Worm (Caenorhabditis elegans) whole organism, L3 larva: Measurements from ENCODE around the gene math-20.
"Not testable (repeated sequence)": the region's sequence is repeated elsewhere in the genome, so short reads cannot be mapped to it uniquely, and the experiment has no call there.

Experiments
- ZK546.5 ChIP-seq: sonication (generic microtip); optimal IDR thresholded peaks from 2 replicates; lab custom pipeline; 2017; ENCODE audit warnings: missing biosample characterization, missing genetic modification characterization
- aly-2 ChIP-seq: fragments of 150-350 bp; optimal IDR thresholded peaks from 2 replicates; lab custom pipeline; 2014; ENCODE audit warnings: missing biosample characterization, missing genetic modification characterization
- ama-1 ChIP-seq: fragments of 150-350 bp; optimal IDR thresholded peaks from 2 replicates; lab custom pipeline; 2018
- ceh-16 ChIP-seq: sonication (generic microtip); optimal IDR thresholded peaks from 2 replicates; lab custom pipeline; 2017; ENCODE audit warnings: missing biosample characterization, missing genetic modification characterization
- ceh-28 ChIP-seq: fragments of 150-350 bp; optimal IDR thresholded peaks from 2 replicates; lab custom pipeline; 2014; ENCODE audit warnings: missing biosample characterization, missing genetic modification reagents, missing genetic modification characterization
- ceh-9 ChIP-seq: sonication (generic microtip); optimal IDR thresholded peaks from 2 replicates; lab custom pipeline; 2018; ENCODE audit warnings: missing biosample characterization, missing genetic modification characterization
- egl-27 ChIP-seq: sonication (generic microtip); optimal IDR thresholded peaks from 4 replicates; lab custom pipeline; 2017; ENCODE audit warnings: missing biosample characterization, missing genetic modification reagents, missing genetic modification characterization
- elt-2 ChIP-seq: sonication (generic microtip); optimal IDR thresholded peaks from 2 replicates; lab custom pipeline; 2016; ENCODE audit warnings: missing genetic modification reagents, mild to moderate bottlenecking, missing genetic modification characterization, missing compliant biosample characterization
- elt-3 ChIP-seq, 3 experiments: fragments of 150-350 bp in 1 of 3; sonication (generic microtip) in 2 of 3; optimal IDR thresholded peaks; 2 replicates in 2 of 3; 4 replicates in 1 of 3; lab custom pipeline; 2014 to 2017; ENCODE audit warnings: missing biosample characterization in 3 of 3, missing genetic modification characterization in 3 of 3
- eor-1 ChIP-seq, 2 experiments: fragments of 150-350 bp; optimal IDR thresholded peaks; 2 replicates each; lab custom pipeline; 2014 to 2018; ENCODE audit warnings: missing biosample characterization in 2 of 2, missing genetic modification characterization in 2 of 2
- fkh-10 ChIP-seq: sonication (generic microtip); optimal IDR thresholded peaks from 2 replicates; lab custom pipeline; 2017; ENCODE audit warnings: missing biosample characterization, missing genetic modification reagents, missing genetic modification characterization
- fos-1 ChIP-seq: fragments of 150-350 bp; optimal IDR thresholded peaks from 2 replicates; lab custom pipeline; 2014; ENCODE audit warnings: missing biosample characterization, missing genetic modification characterization
- jun-1 ChIP-seq: fragments of 150-350 bp; optimal IDR thresholded peaks from 2 replicates; lab custom pipeline; 2014; ENCODE audit warnings: missing biosample characterization, missing genetic modification reagents, missing genetic modification characterization
- lin-15B ChIP-seq: fragments of 150-350 bp; optimal IDR thresholded peaks from 2 replicates; lab custom pipeline; 2014; ENCODE audit warnings: missing biosample characterization, missing genetic modification characterization
- lsy-12 ChIP-seq: sonication (generic microtip); optimal IDR thresholded peaks from 2 replicates; lab custom pipeline; 2016; ENCODE audit warnings: mild to moderate bottlenecking, missing genetic modification characterization, missing compliant biosample characterization
- mdl-1 ChIP-seq: fragments of 150-350 bp; optimal IDR thresholded peaks from 2 replicates; lab custom pipeline; 2014; ENCODE audit warnings: missing biosample characterization, missing genetic modification characterization
- nfya-1 ChIP-seq: sonication (generic microtip); optimal IDR thresholded peaks from 2 replicates; lab custom pipeline; 2017; ENCODE audit warnings: missing genetic modification characterization, mild to moderate bottlenecking, missing compliant biosample characterization, antibody characterized with exemption, moderate library complexity; ENCODE audit not compliant: insufficient read depth
- nhr-12 ChIP-seq: fragments of 150-350 bp; optimal IDR thresholded peaks from 2 replicates; lab custom pipeline; 2014; ENCODE audit warnings: missing biosample characterization, missing genetic modification characterization
- nhr-23 ChIP-seq: fragments of 150-350 bp; optimal IDR thresholded peaks from 2 replicates; lab custom pipeline; 2014; ENCODE audit warnings: missing biosample characterization, missing genetic modification reagents, missing genetic modification characterization
- nhr-237 ChIP-seq: fragments of 150-350 bp; optimal IDR thresholded peaks from 2 replicates; lab custom pipeline; 2014; ENCODE audit warnings: missing biosample characterization, missing genetic modification characterization
- nhr-25 ChIP-seq: sonication (generic microtip); optimal IDR thresholded peaks from 2 replicates; lab custom pipeline; 2017; ENCODE audit warnings: missing biosample characterization, missing genetic modification characterization
- nhr-28 ChIP-seq: fragments of 150-350 bp; optimal IDR thresholded peaks from 2 replicates; lab custom pipeline; 2014; ENCODE audit warnings: missing biosample characterization, missing genetic modification characterization
- nhr-43 ChIP-seq: sonication (generic microtip); optimal IDR thresholded peaks from 2 replicates; lab custom pipeline; 2016; ENCODE audit warnings: mild to moderate bottlenecking, missing genetic modification characterization, missing compliant biosample characterization; ENCODE audit not compliant: poor library complexity, severe bottlenecking
- nhr-67 ChIP-seq: fragments of 150-350 bp; optimal IDR thresholded peaks from 2 replicates; lab custom pipeline; 2014; ENCODE audit warnings: missing biosample characterization, missing genetic modification characterization
- nhr-77 ChIP-seq: fragments of 150-350 bp; optimal IDR thresholded peaks from 2 replicates; lab custom pipeline; 2014; ENCODE audit warnings: missing biosample characterization, missing genetic modification characterization
- pha-4 ChIP-seq: fragments of 150-350 bp; optimal IDR thresholded peaks from 2 replicates; lab custom pipeline; 2014; ENCODE audit warnings: missing biosample characterization, missing genetic modification reagents, missing genetic modification characterization
- pqm-1 ChIP-seq: fragments of 150-350 bp; optimal IDR thresholded peaks from 2 replicates; lab custom pipeline; 2017; ENCODE audit warnings: missing biosample characterization, missing genetic modification characterization, inconsistent platforms
- skn-1 ChIP-seq: fragments of 150-350 bp; optimal IDR thresholded peaks from 2 replicates; lab custom pipeline; 2014; ENCODE audit warnings: missing biosample characterization, missing genetic modification characterization
- unc-62 ChIP-seq: fragments of 150-350 bp; sonication (generic microtip); optimal IDR thresholded peaks from 4 replicates; lab custom pipeline; 2014; ENCODE audit warnings: missing biosample characterization, missing genetic modification reagents, missing genetic modification characterization
- ztf-11 ChIP-seq: fragments of 150-350 bp; optimal IDR thresholded peaks from 2 replicates; lab custom pipeline; 2014; ENCODE audit warnings: missing biosample characterization, missing genetic modification characterization
- ztf-4 ChIP-seq: fragments of 150-350 bp; optimal IDR thresholded peaks from 2 replicates; lab custom pipeline; 2014; ENCODE audit warnings: missing biosample characterization, missing genetic modification characterization

Gene math-20

ce11 chrII:1996237-1996636, at the start of gene math-20:
math-20 (plus strand) TSS chrII:1996537.
- TF ChIP-seq nfya-1 (no peak), fos-1 (tag; lab: Kevin White, UChicago) (no peak), nhr-28 (no peak), unc-62 (GFP tag; lab: Kevin White, UChicago) (no peak), ceh-28 (tag; lab: Kevin White, UChicago) (no peak), ztf-11 (no peak), elt-2 (tag; lab: Kevin White, UChicago) (no peak), nhr-25 (tag; lab: Kevin White, UChicago) (no peak), lsy-12 (tag; lab: Kevin White, UChicago) (no peak), ceh-9 (tag; lab: Kevin White, UChicago) (no peak), ceh-16 (tag; lab: Kevin White, UChicago) (no peak), lin-15B (tag; lab: Kevin White, UChicago) (no peak), nhr-23 (tag; lab: Kevin White, UChicago) (no peak), egl-27 (no peak), ama-1 (no peak), fkh-10 (GFP tag; lab: Kevin White, UChicago) (no peak), pha-4 (tag; lab: Kevin White, UChicago) (no peak)

DNA sequence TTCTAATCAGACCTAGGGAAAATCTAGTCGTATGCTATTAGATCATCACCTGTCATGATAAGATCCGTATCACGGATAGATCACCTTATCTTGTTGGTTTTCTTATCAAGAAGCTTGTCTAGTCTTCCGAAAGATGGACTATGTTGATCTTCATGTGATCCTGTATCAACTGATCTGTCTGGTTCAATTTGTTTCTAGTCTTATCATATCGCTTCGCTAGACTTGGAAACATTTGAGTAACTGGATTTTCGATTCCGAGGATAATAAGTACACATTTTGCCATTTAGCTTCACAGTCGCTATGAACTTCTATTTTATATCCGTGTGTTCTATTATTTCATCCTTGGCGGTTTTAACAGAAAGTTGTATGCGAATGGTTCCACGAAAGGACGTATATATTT, 47.9 kb upstream of the math-20 start, which contains the start of gene ZK250.2:
ZK250.2 (plus strand) TSS at position 301 of the 400 bp plus-strand sequence.
- not testable (repeated sequence) for TF ChIP-seq aly-2; mdl-1 (tag; lab: Kevin White, UChicago); nhr-43 (tag; lab: Kevin White, UChicago)

DNA sequence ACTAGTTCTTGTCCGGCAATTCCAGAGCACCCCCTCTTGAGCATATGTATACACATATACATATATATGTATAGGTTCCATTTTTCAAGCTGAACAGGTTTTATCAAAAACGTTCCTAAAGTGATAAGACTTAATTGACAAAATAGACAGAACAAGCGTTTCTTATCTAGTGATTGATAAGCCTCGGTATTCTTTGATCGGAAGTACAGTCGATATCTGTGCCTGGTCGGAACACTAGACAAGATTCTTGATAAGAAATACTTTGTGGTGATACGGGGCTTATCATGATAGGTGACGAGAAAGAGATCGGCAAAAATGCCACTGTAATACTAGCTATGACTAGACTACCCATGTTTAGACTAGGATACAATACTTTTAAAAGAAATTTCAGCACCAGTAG, 47.2 kb upstream of the math-20 start:
- TF ChIP-seq elt-2 (tag; lab: Kevin White, UChicago) (peak; percentile 99), nhr-77 (tag; lab: Kevin White, UChicago) (no peak), jun-1 (tag; lab: Kevin White, UChicago) (peak; percentile 68), nhr-28 (no peak), nhr-12 (tag; lab: Kevin White, UChicago) (no peak), pqm-1 (peak; percentile 81), elt-3 (tag; optimal IDR thresholded peaks at IDR 0.05; lab: Kevin White, UChicago) (peak in 1 of 3 experiments; percentile 28)

DNA sequence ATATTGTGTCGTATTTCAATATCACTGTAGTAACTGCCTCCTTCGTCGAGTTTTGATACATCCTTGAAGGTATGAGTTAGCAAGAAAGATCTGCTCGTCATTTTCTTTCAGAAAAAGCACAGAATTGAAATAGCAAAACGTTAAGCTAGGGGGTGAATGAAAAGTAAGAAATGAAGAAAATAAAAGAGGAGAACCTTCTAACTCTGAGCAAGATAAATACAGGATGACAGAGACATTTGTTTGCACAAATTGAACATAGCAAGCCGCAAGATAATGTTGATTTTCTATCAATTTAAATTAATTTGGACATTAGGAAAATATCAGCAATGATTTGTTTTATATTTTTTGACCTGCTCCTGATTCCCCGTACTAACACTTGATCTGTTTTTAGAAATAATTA, 40.8 kb upstream of the math-20 start, which contains the start of gene math-49:
math-49 (minus strand) TSS at position 101 of the 400 bp plus-strand sequence.
- TF ChIP-seq fos-1 (tag; lab: Kevin White, UChicago); nhr-237 (tag; lab: Kevin White, UChicago); nfya-1: not testable (repeated sequence)

DNA sequence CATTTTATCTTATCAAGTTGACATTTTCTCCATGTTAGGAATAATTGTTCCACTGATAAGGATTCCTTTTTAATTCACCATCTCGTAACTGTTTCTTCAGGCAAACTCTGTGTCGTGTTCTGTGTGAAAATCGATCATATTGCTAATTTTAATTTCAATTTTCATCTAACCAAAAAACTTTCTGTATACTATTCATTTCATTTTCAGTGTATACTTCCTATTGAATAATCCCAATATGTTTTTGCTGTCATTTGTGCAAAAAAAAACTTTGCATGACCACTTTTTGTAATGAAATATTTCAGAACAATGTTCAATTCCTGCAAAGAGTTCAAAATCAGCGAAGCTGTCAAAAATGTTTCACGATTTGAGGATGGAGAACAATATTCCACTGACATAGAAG, 9.4 kb upstream of the math-20 start, which contains the start of gene Y16E11A.4:
Y16E11A.4 (plus strand) TSS at position 301 of the 400 bp plus-strand sequence.
- no peak for TF ChIP-seq nhr-25 (tag; lab: Kevin White, UChicago)
- TF ChIP-seq nhr-67 (tag; lab: Kevin White, UChicago): no peak
- no peak for TF ChIP-seq elt-3 (tag; optimal IDR thresholded peaks at IDR 0.05; lab: Kevin White, UChicago)
- no peak for TF ChIP-seq aly-2
- TF ChIP-seq ztf-4 (tag; lab: Kevin White, UChicago): no peak
- TF ChIP-seq elt-2 (tag; lab: Kevin White, UChicago): peak; percentile 26
- TF ChIP-seq nhr-77 (tag; lab: Kevin White, UChicago): no peak
- TF ChIP-seq skn-1 (tag; lab: Kevin White, UChicago): no peak

DNA sequence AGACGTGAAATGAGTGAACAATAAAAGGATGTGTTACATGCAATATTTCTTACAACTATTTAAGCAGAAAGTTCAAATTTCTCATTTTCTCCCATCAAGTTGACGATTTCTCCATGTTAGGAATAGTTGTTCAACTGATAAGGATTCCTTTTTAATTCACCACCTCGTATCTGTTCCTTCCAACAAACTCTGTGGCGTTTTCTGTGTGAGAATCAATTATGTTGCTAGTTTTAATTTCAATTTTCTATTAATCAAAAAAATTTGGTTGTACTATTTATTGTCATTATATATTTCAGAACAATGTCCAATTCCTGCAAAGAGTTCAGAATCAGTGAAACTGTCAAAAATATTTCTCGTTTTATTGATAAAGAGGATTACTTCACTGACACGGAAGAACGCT, 7.3 kb upstream of the math-20 start, which contains the start of gene math-44:
math-44 (plus strand) TSS at position 301 of the 400 bp plus-strand sequence.
- TF ChIP-seq eor-1 (tag; optimal IDR thresholded peaks at IDR 0.05; lab: Kevin White, UChicago) (no peak), ZK546.5 (tag; lab: Kevin White, UChicago) (no peak), unc-62 (GFP tag; lab: Kevin White, UChicago) (no peak), elt-2 (tag; lab: Kevin White, UChicago) (peak; percentile 22)
- TF ChIP-seq, all 47 proteins: peak for 1
